Worm (Caenorhabditis elegans) whole organism, L1 larva: ENCODE data around the gene nas-10.

Experiments used
- elt-3 ChIP-seq, 6 experiments: fragments of 150-350 bp in 1 of 6; sonication (generic microtip); optimal IDR thresholded peaks; 2 replicates each; lab custom pipeline; 2017 to 2018; ENCODE audit warnings: missing biosample characterization in 6 of 6, missing genetic modification characterization in 6 of 6, inconsistent platforms in 1 of 6
- lin-13 ChIP-seq: fragments of 150-350 bp; optimal IDR thresholded peaks from 2 replicates; lab custom pipeline; 2014; ENCODE audit warnings: missing biosample characterization, missing genetic modification reagents, missing genetic modification characterization
- lin-35 ChIP-seq, 2 experiments: fragments of 150-350 bp; optimal IDR thresholded peaks; 2 replicates each; lab custom pipeline; 2014; ENCODE audit warnings: missing biosample characterization in 2 of 2, missing genetic modification characterization in 2 of 2, missing genetic modification reagents in 2 of 2
- lir-3 ChIP-seq: sonication (generic microtip); optimal IDR thresholded peaks from 2 replicates; lab custom pipeline; 2016; ENCODE audit warnings: mild to moderate bottlenecking, missing genetic modification characterization, moderate library complexity, missing compliant biosample characterization; ENCODE audit not compliant: poor library complexity
- mep-1 ChIP-seq: fragments of 150-350 bp; optimal IDR thresholded peaks from 2 replicates; lab custom pipeline; 2014; ENCODE audit warnings: missing biosample characterization, missing genetic modification characterization
- nhr-19 ChIP-seq: fragments of 200-800 bp; sonication (Bioruptor generic); conservative IDR thresholded peaks from 2 replicates; pipeline ENCODE4 v1.3.6; 2022; ENCODE audit warnings: missing genetic modification characterization, missing compliant biosample characterization
- nhr-237 ChIP-seq: fragments of 150-350 bp; optimal IDR thresholded peaks from 2 replicates; lab custom pipeline; 2014; ENCODE audit warnings: missing biosample characterization, missing genetic modification characterization
- nhr-71 ChIP-seq: sonication (generic microtip); optimal IDR thresholded peaks from 2 replicates; lab custom pipeline; 2016; ENCODE audit warnings: mild to moderate bottlenecking, missing genetic modification characterization, moderate library complexity, missing compliant biosample characterization
- nhr-76 ChIP-seq: sonication (generic microtip); optimal IDR thresholded peaks from 2 replicates; lab custom pipeline; 2017; ENCODE audit warnings: missing biosample characterization, missing genetic modification characterization
- nhr-85 ChIP-seq: sonication (generic microtip); peaks from one replicate; lab custom pipeline; 2016; ENCODE audit warnings: missing genetic modification characterization, inconsistent platforms, missing compliant biosample characterization
- pqm-1 ChIP-seq: sonication (generic microtip); optimal IDR thresholded peaks from 3 replicates; lab custom pipeline; 2017; ENCODE audit warnings: missing biosample characterization, missing genetic modification characterization
- sox-4 ChIP-seq: sonication (generic microtip); optimal IDR thresholded peaks from 2 replicates; lab custom pipeline; 2016; ENCODE audit warnings: missing genetic modification characterization, missing compliant biosample characterization
- tlp-1 ChIP-seq: fragments of 150-350 bp; optimal IDR thresholded peaks from 2 replicates; lab custom pipeline; 2014; ENCODE audit warnings: missing biosample characterization, missing genetic modification characterization

ce11 chrX:10941255-10941654 is 22.0 kb downstream of the nas-10 start, which contains the start of gene pho-7:
- no peak for TF ChIP-seq mep-1 (tag; lab: Kevin White, UChicago)
- no peak for TF ChIP-seq lin-13 (GFP tag; lab: Kevin White, UChicago)
- TF ChIP-seq lir-3 (tag; lab: Kevin White, UChicago) = no peak
- TF ChIP-seq nhr-85 (tag; lab: Kevin White, UChicago) = no peak
- no peak for TF ChIP-seq sox-4
- TF ChIP-seq tlp-1 (tag; lab: Kevin White, UChicago) = no peak
- TF ChIP-seq nhr-19 (GFP tag; lab: Robert Waterston, UW) = no peak
- TF ChIP-seq elt-3 (tag; optimal IDR thresholded peaks at IDR 0.05; lab: Kevin White, UChicago) = no peak
- TF ChIP-seq nhr-76 (tag; lab: Kevin White, UChicago) = no peak
- TF ChIP-seq nhr-71 (tag; lab: Kevin White, UChicago) = no peak
- TF ChIP-seq pqm-1 (tag; lab: Kevin White, UChicago) = no peak
- TF ChIP-seq nhr-237 (tag; lab: Kevin White, UChicago) = no peak
- no peak for TF ChIP-seq lin-35 (GFP tag; optimal IDR thresholded peaks at IDR 0.05; lab: Kevin White, UChicago)
